Worm (Caenorhabditis elegans): Measurements from ENCODE around the gene gtap-1.

Gene gtap-1

ce11 chrII:5781935-5782921 is 50.8 kb downstream of the gtap-1 start, which contains the start of gene K05F1.6 (continued):
- TF ChIP-seq efl-1 (optimal IDR thresholded peaks at IDR 0.05) = peak; percentile 40 to 69
- TF ChIP-seq efl-1 (GFP tag; optimal IDR thresholded peaks at IDR 0.05 in 1 of 2) = peak in 1 of 2 experiments; percentile 94
- TF ChIP-seq fkh-4 (tag; optimal IDR thresholded peaks at IDR 0.05; ENCODE audit: borderline replicate concordance) = no peak
- no peak for TF ChIP-seq Y116A8C.19 (tag; optimal IDR thresholded peaks at IDR 0.05; ENCODE audit: borderline replicate concordance)
- TF ChIP-seq nhr-77 (tag; optimal IDR thresholded peaks at IDR 0.05) = no peak
- peak in 1 of 2 experiments; percentile 58 for TF ChIP-seq mdl-1 (tag; optimal IDR thresholded peaks at IDR 0.05)
- TF ChIP-seq fos-1 (tag; optimal IDR thresholded peaks at IDR 0.05) = peak; percentile 29
- 0 out of 2 replicates have a peak, but pooled peaks have one; percentile 53 for TF ChIP-seq unc-98 (GFP tag; IDR thresholded peaks at IDR 0.05)
- TF ChIP-seq tbx-2 (tag; optimal IDR thresholded peaks at IDR 0.05) = peak; percentile 18
- no peak for TF ChIP-seq C34B4.2 (tag; optimal IDR thresholded peaks at IDR 0.05)
- TF ChIP-seq C16A3.4 (tag; optimal IDR thresholded peaks at IDR 0.05) = peak; percentile 59
- TF ChIP-seq hlh-17 (GFP tag; optimal IDR thresholded peaks at IDR 0.05; ENCODE audit: borderline replicate concordance) = no peak
- TF ChIP-seq ceh-90 (tag; optimal IDR thresholded peaks at IDR 0.05) = no peak
- TF ChIP-seq vab-15 (tag; optimal IDR thresholded peaks at IDR 0.05) = no peak
- TF ChIP-seq pqm-1 (tag; optimal IDR thresholded peaks at IDR 0.05) = no peak
- no peak for TF ChIP-seq zag-1 (tag; optimal IDR thresholded peaks at IDR 0.05)
- no peak for TF ChIP-seq egl-27 (tag; optimal IDR thresholded peaks at IDR 0.05)
- peak; percentile 19 for TF ChIP-seq ceh-8 (GFP tag; optimal IDR thresholded peaks at IDR 0.05)
- TF ChIP-seq unc-62 (GFP tag; optimal IDR thresholded peaks at IDR 0.05) = no peak
- TF ChIP-seq lin-15B (tag; optimal IDR thresholded peaks at IDR 0.05) = no peak
- 0 out of 2 replicates have a peak, but pooled peaks have one; percentile 45 for TF ChIP-seq grh-1 (GFP tag; IDR thresholded peaks at IDR 0.05)
- TF ChIP-seq aly-2 (tag; optimal IDR thresholded peaks at IDR 0.05) = no peak
- TF ChIP-seq nhr-71 (tag; optimal IDR thresholded peaks at IDR 0.05) = peak; percentile 78
- peak; percentile 20 for TF ChIP-seq nhr-76 (tag; optimal IDR thresholded peaks at IDR 0.05)
- no peak for TF ChIP-seq unc-30 (tag; optimal IDR thresholded peaks at IDR 0.05)
- no peak for TF ChIP-seq fkh-10 (GFP tag; optimal IDR thresholded peaks at IDR 0.05)
- TF ChIP-seq nhr-85 (tag) = peak; percentile 53
- peak; percentile 52 for TF ChIP-seq mep-1 (tag; optimal IDR thresholded peaks at IDR 0.05)
- TF ChIP-seq xbp-1 (tag; optimal IDR thresholded peaks at IDR 0.05) = peak; percentile 39
- TF ChIP-seq unc-86 (tag; optimal IDR thresholded peaks at IDR 0.05) = peak; percentile 9
- peak; percentile 73 for TF ChIP-seq nhr-47 (tag; optimal IDR thresholded peaks at IDR 0.05)
- TF ChIP-seq sup-37 (GFP tag; optimal IDR thresholded peaks at IDR 0.05) = peak; percentile 6
- TF ChIP-seq lin-14 (GFP tag; optimal IDR thresholded peaks at IDR 0.05) = peak; percentile 56
- TF ChIP-seq unc-130 (tag; optimal IDR thresholded peaks at IDR 0.05) = peak; percentile 52
- TF ChIP-seq nhr-19 (GFP tag; conservative IDR thresholded peaks at IDR 0.05) = peak; percentile 72
- TF ChIP-seq mef-2 (tag; optimal IDR thresholded peaks at IDR 0.05) = no peak
- peak; percentile 42 for TF ChIP-seq swsn-7 (tag; optimal IDR thresholded peaks at IDR 0.05)
- TF ChIP-seq nhr-12 (tag; optimal IDR thresholded peaks at IDR 0.05) = no peak
- TF ChIP-seq egl-13 (tag; optimal IDR thresholded peaks at IDR 0.05) = peak; percentile 44
- no peak for TF ChIP-seq nhr-84 (tag; optimal IDR thresholded peaks at IDR 0.05)
- no peak for TF ChIP-seq ceh-88 (GFP tag; IDR thresholded peaks at IDR 0.05)
- no peak for TF ChIP-seq sox-4 (tag; optimal IDR thresholded peaks at IDR 0.05)
- TF ChIP-seq ces-1 (GFP tag; optimal IDR thresholded peaks at IDR 0.05) = no peak
- TF ChIP-seq elt-3 (tag; optimal IDR thresholded peaks at IDR 0.05) = no peak
- peak; percentile 1 for TF ChIP-seq jun-1 (tag; optimal IDR thresholded peaks at IDR 0.05)
- TF ChIP-seq hpl-2 (GFP tag; optimal IDR thresholded peaks at IDR 0.05) = no peak
- TF ChIP-seq lin-39 (tag; optimal IDR thresholded peaks at IDR 0.05) = no peak
- TF ChIP-seq mab-9 (GFP tag; IDR thresholded peaks at IDR 0.05) = no peak
- no peak for TF ChIP-seq ama-1 (optimal IDR thresholded peaks at IDR 0.05)
- peak; percentile 19 for TF ChIP-seq pax-3 (tag; optimal IDR thresholded peaks at IDR 0.05)
- peak; percentile 6 to 44 for TF ChIP-seq lin-35 (GFP tag; optimal IDR thresholded peaks at IDR 0.05)

Measured in whole organism, L1 larva.